Fruit fly (Drosophila melanogaster) whole organism, embryonic: ENCODE measurements around the gene CG8326.

Source experiments
- Adf1 ChIP-seq: fragments of 200-800 bp; sonication (Bioruptor generic); IDR thresholded peaks from 2 replicates; pipeline ENCODE4 v1.3.6; 2022; ENCODE audit warnings: missing biosample characterization, missing genetic modification characterization
- Atf6 ChIP-seq: fragments of 200-800 bp; sonication (Bioruptor generic); IDR thresholded peaks from 2 replicates; pipeline ENCODE4 v1.3.6; 2022; ENCODE audit warnings: missing biosample characterization, missing genetic modification characterization
- BEAF-32 ChIP-seq: fragments of 200-800 bp; sonication (Bioruptor generic); optimal IDR thresholded peaks from 3 replicates; lab custom pipeline; 2017; ENCODE audit warnings: missing biosample characterization, missing genetic modification characterization, mild to moderate bottlenecking, moderate library complexity, missing genetic modification reagents
- CG11456 ChIP-seq: fragments of 200-800 bp; sonication (Bioruptor generic); IDR thresholded peaks from 3 replicates; pipeline ENCODE4 v1.3.6; 2022; ENCODE audit warnings: missing biosample characterization, missing genetic modification characterization
- CG12299 ChIP-seq: fragments of 200-800 bp; sonication (Bioruptor generic); optimal IDR thresholded peaks from 2 replicates; lab custom pipeline; 2018; ENCODE audit warnings: missing biosample characterization, mild to moderate bottlenecking, missing genetic modification characterization
- CG12659 ChIP-seq: fragments of 200-800 bp; sonication (Bioruptor generic); optimal IDR thresholded peaks from 3 replicates; lab custom pipeline; 2017; ENCODE audit warnings: mild to moderate bottlenecking, missing biosample characterization, missing genetic modification reagents, missing genetic modification characterization
- CG12769 ChIP-seq: fragments of 200-800 bp; sonication (Bioruptor generic); optimal IDR thresholded peaks from 2 replicates; lab custom pipeline; 2019; ENCODE audit warnings: missing biosample characterization, mild to moderate bottlenecking, missing genetic modification characterization, moderate library complexity
- CG13775 ChIP-seq: fragments of 200-800 bp; sonication (Bioruptor generic); optimal IDR thresholded peaks from 3 replicates; lab custom pipeline; 2017; ENCODE audit warnings: missing biosample characterization, mild to moderate bottlenecking, missing genetic modification characterization
- CG14710 ChIP-seq: fragments of 200-800 bp; sonication (Bioruptor generic); optimal IDR thresholded peaks from 3 replicates; lab custom pipeline; 2019; ENCODE audit warnings: missing biosample characterization, mild to moderate bottlenecking, missing genetic modification characterization, moderate library complexity
- CG15011 ChIP-seq: fragments of 200-800 bp; sonication (Bioruptor generic); optimal IDR thresholded peaks from 3 replicates; lab custom pipeline; 2018; ENCODE audit warnings: missing biosample characterization, mild to moderate bottlenecking, missing genetic modification characterization
- CG1603 ChIP-seq: fragments of 200-800 bp; sonication (Bioruptor generic); optimal IDR thresholded peaks from 2 replicates; lab custom pipeline; 2019; ENCODE audit warnings: missing biosample characterization, mild to moderate bottlenecking, missing genetic modification characterization, moderate library complexity
- CG16813 ChIP-seq: fragments of 200-800 bp; sonication (Bioruptor generic); IDR thresholded peaks from 3 replicates; pipeline ENCODE4 v1.3.6; 2022; ENCODE audit warnings: missing biosample characterization, missing genetic modification characterization; ENCODE audit not compliant: partially characterized antibody
- CG17361 ChIP-seq: fragments of 200-800 bp; sonication (Bioruptor generic); IDR thresholded peaks from 3 replicates; pipeline ENCODE4 v1.3.6; 2022; ENCODE audit warnings: missing biosample characterization, missing genetic modification characterization
- CG1792 ChIP-seq: fragments of 200-800 bp; sonication (Bioruptor generic); optimal IDR thresholded peaks from 2 replicates; lab custom pipeline; 2016; ENCODE audit warnings: missing biosample characterization, missing genetic modification characterization
- CG2678 ChIP-seq: fragments of 200-800 bp; sonication (Bioruptor generic); optimal IDR thresholded peaks from 3 replicates; lab custom pipeline; 2019; ENCODE audit warnings: missing biosample characterization, mild to moderate bottlenecking, missing genetic modification characterization, moderate library complexity
- CG30020 ChIP-seq: fragments of 200-800 bp; optimal IDR thresholded peaks from 2 replicates; lab custom pipeline; 2019; ENCODE audit warnings: missing biosample characterization, mild to moderate bottlenecking, missing genetic modification characterization, moderate library complexity
- CG31441 ChIP-seq: fragments of 200-800 bp; sonication (Bioruptor generic); IDR thresholded peaks from 2 replicates; pipeline ENCODE4 v1.3.6; 2022; ENCODE audit warnings: missing biosample characterization, missing genetic modification characterization
- CG32767 ChIP-seq: fragments of 200-800 bp; sonication (Bioruptor generic); IDR thresholded peaks from 2 replicates; pipeline ENCODE4 v1.3.6; 2022; ENCODE audit warnings: missing biosample characterization, missing genetic modification characterization
- CG3281 ChIP-seq: fragments of 200-800 bp; sonication (Bioruptor generic); optimal IDR thresholded peaks from 3 replicates; lab custom pipeline; 2017; ENCODE audit warnings: missing biosample characterization, mild to moderate bottlenecking, missing genetic modification characterization
- CG33213 ChIP-seq: fragments of 200-800 bp; sonication (Bioruptor generic); optimal IDR thresholded peaks from 3 replicates; lab custom pipeline; 2016; ENCODE audit warnings: missing biosample characterization, missing genetic modification characterization
- CG34376 ChIP-seq: fragments of 200-800 bp; sonication (Bioruptor generic); optimal IDR thresholded peaks from 2 replicates; lab custom pipeline; 2018; ENCODE audit warnings: missing biosample characterization, mild to moderate bottlenecking, missing genetic modification characterization
- CG34422 ChIP-seq: fragments of 200-800 bp; sonication (Bioruptor generic); IDR thresholded peaks from 3 replicates; pipeline ENCODE4 v1.3.6; 2022; ENCODE audit warnings: missing biosample characterization, missing genetic modification characterization
- CG6254 ChIP-seq: fragments of 200-800 bp; sonication (Bioruptor generic); optimal IDR thresholded peaks from 3 replicates; lab custom pipeline; 2017; ENCODE audit warnings: mild to moderate bottlenecking, missing biosample characterization, missing genetic modification reagents, missing genetic modification characterization
- CG6765 ChIP-seq: fragments of 200-800 bp; sonication (Bioruptor generic); optimal IDR thresholded peaks from 3 replicates; lab custom pipeline; 2017; ENCODE audit warnings: missing biosample characterization, mild to moderate bottlenecking, missing genetic modification characterization
- CG6854 ChIP-seq: fragments of 200-800 bp; sonication (Bioruptor generic); optimal IDR thresholded peaks from 3 replicates; lab custom pipeline; 2017; ENCODE audit warnings: missing biosample characterization, mild to moderate bottlenecking, missing genetic modification characterization
- CG8924 ChIP-seq: fragments of 200-800 bp; optimal IDR thresholded peaks from 3 replicates; lab custom pipeline; 2019; ENCODE audit warnings: missing biosample characterization, mild to moderate bottlenecking, missing genetic modification characterization, moderate library complexity
- CTCF ChIP-seq: fragments of 200-800 bp; sonication (Bioruptor generic); optimal IDR thresholded peaks from 2 replicates; lab custom pipeline; 2017; ENCODE audit warnings: missing biosample characterization, mild to moderate bottlenecking, missing genetic modification characterization, moderate library complexity
- E2f2 ChIP-seq: fragments of 200-800 bp; sonication (Bioruptor generic); IDR thresholded peaks from 2 replicates; pipeline ENCODE4 v1.3.6; 2022; ENCODE audit warnings: missing biosample characterization, missing genetic modification characterization
- HLH54F ChIP-seq: fragments of 200-800 bp; sonication (Bioruptor generic); optimal IDR thresholded peaks from 3 replicates; lab custom pipeline; 2016; ENCODE audit warnings: missing biosample characterization, missing genetic modification characterization
- Hr78 ChIP-seq, 2 experiments: fragments of 200-800 bp in 1 of 2; fragments of >200 bp in 1 of 2; sonication (Bioruptor generic) in 1 of 2; optimal IDR thresholded peaks; 2 replicates each; lab custom pipeline; 2017 to 2019; ENCODE audit warnings: missing biosample characterization in 2 of 2, missing genetic modification characterization in 2 of 2, mild to moderate bottlenecking in 1 of 2, moderate library complexity in 1 of 2
- Hsf ChIP-seq: fragments of 200-800 bp; sonication (Bioruptor generic); optimal IDR thresholded peaks from 3 replicates; lab custom pipeline; 2016; ENCODE audit warnings: missing biosample characterization, missing genetic modification characterization
- Optix ChIP-seq: fragments of 200-800 bp; sonication (Bioruptor generic); IDR thresholded peaks from 3 replicates; pipeline ENCODE4 v1.3.6; 2022; ENCODE audit warnings: missing biosample characterization, missing genetic modification characterization
- Rfx ChIP-seq: fragments of 200-800 bp; sonication (Bioruptor generic); IDR thresholded peaks from 2 replicates; pipeline ENCODE4 v1.3.6; 2022; ENCODE audit warnings: missing biosample characterization, missing genetic modification characterization
- Side ChIP-seq: fragments of 200-800 bp; sonication (Bioruptor generic); optimal IDR thresholded peaks from 2 replicates; lab custom pipeline; 2016; ENCODE audit warnings: missing biosample characterization, missing genetic modification characterization
- aop ChIP-seq: fragments of 200-800 bp; sonication (Bioruptor generic); IDR thresholded peaks from 2 replicates; pipeline ENCODE4 v1.3.6; 2022; ENCODE audit warnings: missing biosample characterization, missing genetic modification characterization
- croc ChIP-seq: fragments of 200-800 bp; sonication (Bioruptor generic); conservative IDR thresholded peaks from 3 replicates; pipeline ENCODE4 v1.3.6; 2022; ENCODE audit warnings: missing biosample characterization, missing genetic modification characterization
- ems ChIP-seq: fragments of 200-800 bp; sonication (Bioruptor generic); optimal IDR thresholded peaks from 3 replicates; lab custom pipeline; 2016; ENCODE audit warnings: missing biosample characterization, missing genetic modification characterization
- gcm ChIP-seq: fragments of 200-800 bp; sonication (Bioruptor generic); optimal IDR thresholded peaks from 2 replicates; lab custom pipeline; 2019; ENCODE audit warnings: missing biosample characterization, mild to moderate bottlenecking, missing genetic modification characterization, moderate library complexity
- hth ChIP-seq: fragments of >200 bp; optimal IDR thresholded peaks from 2 replicates; lab custom pipeline; 2017; ENCODE audit warnings: inconsistent platforms
- jing ChIP-seq: fragments of 200-800 bp; sonication (Bioruptor generic); optimal IDR thresholded peaks from 2 replicates; lab custom pipeline; 2018; ENCODE audit warnings: missing biosample characterization, mild to moderate bottlenecking, missing genetic modification characterization
- kni ChIP-seq: fragments of 200-800 bp; sonication (Bioruptor generic); optimal IDR thresholded peaks from 3 replicates; lab custom pipeline; 2017; ENCODE audit warnings: mild to moderate bottlenecking, missing biosample characterization, missing genetic modification reagents, missing genetic modification characterization
- lab ChIP-seq: fragments of 200-800 bp; sonication (Bioruptor generic); optimal IDR thresholded peaks from 3 replicates; lab custom pipeline; 2017; ENCODE audit warnings: missing biosample characterization, missing genetic modification characterization, mild to moderate bottlenecking, moderate library complexity, missing genetic modification reagents
- nom ChIP-seq: fragments of 200-800 bp; sonication (Bioruptor generic); optimal IDR thresholded peaks from 2 replicates; lab custom pipeline; 2017; ENCODE audit warnings: missing biosample characterization, missing genetic modification characterization, mild to moderate bottlenecking, moderate library complexity, missing genetic modification reagents
- onecut ChIP-seq: fragments of 200-800 bp; sonication (Bioruptor generic); IDR thresholded peaks from 2 replicates; pipeline ENCODE4 v1.3.6; 2022; ENCODE audit warnings: missing biosample characterization, missing genetic modification characterization
- seq ChIP-seq: fragments of 200-800 bp; sonication (Bioruptor generic); IDR thresholded peaks from 2 replicates; pipeline ENCODE4 v1.3.6; 2022; ENCODE audit warnings: missing biosample characterization, missing genetic modification characterization
- slbo ChIP-seq: fragments of 200-800 bp; sonication (Bioruptor generic); IDR thresholded peaks from 2 replicates; pipeline ENCODE4 v1.3.6; 2022; ENCODE audit warnings: missing biosample characterization, missing genetic modification characterization
- sr ChIP-seq: fragments of 200-800 bp; sonication (Bioruptor generic); IDR thresholded peaks from 3 replicates; pipeline ENCODE4 v1.3.6; 2022; ENCODE audit warnings: missing biosample characterization, missing genetic modification characterization
- tll ChIP-seq, 2 experiments: fragments of 200-800 bp in 1 of 2; fragments of >200 bp in 1 of 2; sonication (Bioruptor generic) in 1 of 2; optimal IDR thresholded peaks; 2 replicates each; lab custom pipeline; 2017 to 2019; ENCODE audit warnings: missing biosample characterization in 2 of 2, missing genetic modification characterization in 2 of 2, mild to moderate bottlenecking in 1 of 2, moderate library complexity in 1 of 2

CG8326 gene

dm6 chrX:17627090-17627992 is 2.0 kb downstream of the CG8326 start, which contains the start of gene stas (continued):
- TF ChIP-seq CG34422 (GFP tag; lab: Robert Waterston, UW) (peak; percentile 42; the same call in 1 of the 3 replicates), CG31441 (GFP tag; lab: Robert Waterston, UW) (peak; percentile 40; the same call in 1 of the 2 replicates), CG16813 (GFP tag; lab: Robert Waterston, UW) (0 out of 3 replicates have a peak, but pooled peaks have one; percentile 7), ems (GFP tag; lab: Kevin White, UChicago) (no peak), Side (GFP tag; lab: Kevin White, UChicago) (no peak), CG30020 (peak; percentile 7), onecut (GFP tag; lab: Robert Waterston, UW) (peak; percentile 61), CTCF (GFP tag; lab: Kevin White, UChicago) (peak; percentile 56), CG1603 (tag; lab: Kevin White, UChicago) (peak; percentile 31), CG2678 (tag; lab: Kevin White, UChicago) (peak; percentile 30), sr (no peak), jing (GFP tag; lab: Kevin White, UChicago) (no peak), CG12659 (peak; percentile 85), CG3281 (GFP tag; lab: Kevin White, UChicago) (peak; percentile 18), croc (no peak), CG6254 (GFP tag; lab: Kevin White, UChicago) (no peak), E2f2 (GFP tag; lab: Robert Waterston, UW) (peak; percentile 86), CG17361 (GFP tag; lab: Robert Waterston, UW) (0 out of 3 replicates have a peak, but pooled peaks have one; percentile 10), tll (GFP tag; optimal IDR thresholded peaks at IDR 0.05; lab: Kevin White, UChicago) (peak in 1 of 2 experiments; percentile 55), CG33213 (GFP tag; lab: Kevin White, UChicago) (peak; percentile 16), aop (GFP tag; lab: Robert Waterston, UW) (no peak), CG12769 (tag; lab: Kevin White, UChicago) (no peak), Hr78 (GFP tag; optimal IDR thresholded peaks at IDR 0.05; lab: Kevin White, UChicago) (no peak), CG12299 (tag; lab: Kevin White, UChicago) (peak; percentile 10), Rfx (GFP tag; lab: Robert Waterston, UW) (peak; percentile 47; the same call in 1 of the 2 replicates), lab (peak; percentile 7), CG1792 (no peak), CG34376 (peak; percentile 30), BEAF-32 (GFP tag; lab: Kevin White, UChicago) (peak; percentile 44), nom (GFP tag; lab: Kevin White, UChicago) (peak; percentile 37), Atf6 (GFP tag; lab: Robert Waterston, UW) (no peak), CG13775 (GFP tag; lab: Kevin White, UChicago) (no peak), HLH54F (GFP tag; lab: Kevin White, UChicago) (no peak), slbo (GFP tag; lab: Robert Waterston, UW) (0 out of 2 replicates have a peak, but pooled peaks have one; percentile 18), CG14710 (tag; lab: Kevin White, UChicago) (peak; percentile 56), Hsf (GFP tag; lab: Kevin White, UChicago) (no peak), gcm (GFP tag; lab: Kevin White, UChicago) (no peak), kni (GFP tag; lab: Kevin White, UChicago) (no peak), Optix (GFP tag; lab: Robert Waterston, UW) (no peak), hth (lab: Kevin White, UChicago) (no peak), CG6854 (GFP tag; lab: Kevin White, UChicago) (no peak), CG8924 (peak; percentile 68), Adf1 (GFP tag; lab: Robert Waterston, UW) (no peak), CG11456 (no peak), CG15011 (no peak), CG6765 (peak; percentile 57), CG32767 (GFP tag; lab: Robert Waterston, UW) (0 out of 2 replicates have a peak, but pooled peaks have one; percentile 20), seq (GFP tag; lab: Robert Waterston, UW) (no peak)
